Worm (Caenorhabditis elegans): Measurements from ENCODE around the gene F52D1.2.

- TF ChIP-seq T22C8.4 (GFP tag; IDR thresholded peaks at IDR 0.05): no peak
- no peak for TF ChIP-seq ztf-29 (GFP tag; IDR thresholded peaks at IDR 0.05)
- no peak for TF ChIP-seq klf-2 (GFP tag; conservative IDR thresholded peaks at IDR 0.05)
- no peak for TF ChIP-seq cog-1 (tag; optimal IDR thresholded peaks at IDR 0.05)
- TF ChIP-seq med-1 (GFP tag; optimal IDR thresholded peaks at IDR 0.05; ENCODE audit: insufficient read depth): no peak
Measured at ce11 chrX:421785-422657, 28.0 kb downstream of the F52D1.2 start.
